Worm (Caenorhabditis elegans) whole organism, L1 larva: ENCODE data around the gene C18G1.9.

Experiments
- F16B12.6 ChIP-seq: fragments of 150-350 bp; optimal IDR thresholded peaks from 2 replicates; lab custom pipeline; 2014; ENCODE audit warnings: missing biosample characterization, missing genetic modification characterization
- aha-1 ChIP-seq: fragments of 150-350 bp; optimal IDR thresholded peaks from 2 replicates; lab custom pipeline; 2014; ENCODE audit warnings: missing biosample characterization, missing genetic modification characterization
- ama-1 ChIP-seq: fragments of 150-350 bp; optimal IDR thresholded peaks from 2 replicates; lab custom pipeline; 2014
- egl-27 ChIP-seq, 2 experiments: fragments of 150-350 bp in 1 of 2; sonication (generic microtip); optimal IDR thresholded peaks; 3 replicates each; lab custom pipeline; 2017 to 2018; ENCODE audit warnings: missing biosample characterization in 2 of 2, missing genetic modification characterization in 2 of 2, missing genetic modification reagents in 2 of 2
- jun-1 ChIP-seq: fragments of 150-350 bp; optimal IDR thresholded peaks from 2 replicates; lab custom pipeline; 2014; ENCODE audit warnings: missing biosample characterization, missing genetic modification reagents, missing genetic modification characterization
- lin-15B ChIP-seq: fragments of 150-350 bp; sonication (generic microtip); optimal IDR thresholded peaks from 3 replicates; lab custom pipeline; 2014; ENCODE audit warnings: missing biosample characterization, missing genetic modification characterization
- nhr-28 ChIP-seq: fragments of 150-350 bp; optimal IDR thresholded peaks from 2 replicates; lab custom pipeline; 2014; ENCODE audit warnings: missing biosample characterization, missing genetic modification characterization
- pqm-1 ChIP-seq: sonication (generic microtip); optimal IDR thresholded peaks from 3 replicates; lab custom pipeline; 2017; ENCODE audit warnings: missing biosample characterization, missing genetic modification characterization
- snpc-4 ChIP-seq: fragments of 150-350 bp; optimal IDR thresholded peaks from 2 replicates; lab custom pipeline; 2014; ENCODE audit warnings: missing biosample characterization, missing genetic modification characterization
- sox-4 ChIP-seq: sonication (generic microtip); optimal IDR thresholded peaks from 2 replicates; lab custom pipeline; 2016; ENCODE audit warnings: missing genetic modification characterization, missing compliant biosample characterization
- tlp-1 ChIP-seq: fragments of 150-350 bp; optimal IDR thresholded peaks from 2 replicates; lab custom pipeline; 2014; ENCODE audit warnings: missing biosample characterization, missing genetic modification characterization
- unc-62 ChIP-seq: fragments of 150-350 bp; optimal IDR thresholded peaks from 2 replicates; lab custom pipeline; 2014; ENCODE audit warnings: missing biosample characterization, missing genetic modification reagents, missing genetic modification characterization
- unc-86 ChIP-seq: sonication (generic microtip); optimal IDR thresholded peaks from 2 replicates; lab custom pipeline; 2016; ENCODE audit warnings: missing genetic modification characterization, missing compliant biosample characterization

DNA sequence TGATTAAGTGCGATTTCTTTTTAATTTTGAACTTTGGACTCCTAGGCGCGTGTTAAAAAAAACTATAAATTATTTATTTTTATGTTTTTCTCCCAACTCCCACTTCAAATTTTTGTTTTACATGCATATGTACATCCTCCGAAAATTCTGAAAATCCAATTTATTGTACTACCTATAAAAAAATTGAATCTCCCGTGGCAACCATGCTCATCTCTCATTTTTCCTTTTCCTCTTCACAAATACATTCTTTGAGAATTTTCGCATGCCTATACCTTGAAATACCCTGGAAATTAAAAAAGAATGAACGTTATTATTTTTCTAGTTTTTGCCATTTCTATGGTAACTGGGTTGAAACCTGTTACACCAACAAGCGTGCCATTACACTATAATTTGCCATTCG is 19.3 kb upstream of the C18G1.9 start, which contains the start of gene R02F11.10:
- no peak for TF ChIP-seq unc-62 (GFP tag; lab: Kevin White, UChicago)
- no peak for TF ChIP-seq sox-4 (tag; lab: Kevin White, UChicago)
- no peak for TF ChIP-seq unc-86 (tag; lab: Kevin White, UChicago)
- TF ChIP-seq snpc-4 (tag; lab: Kevin White, UChicago): no peak
- no peak for TF ChIP-seq lin-15B (tag; lab: Kevin White, UChicago)
- TF ChIP-seq pqm-1 (tag; lab: Kevin White, UChicago): no peak
- TF ChIP-seq ama-1: no peak
- TF ChIP-seq tlp-1: no peak
- no peak for TF ChIP-seq nhr-28 (tag; lab: Kevin White, UChicago)
- TF ChIP-seq egl-27 (tag; optimal IDR thresholded peaks at IDR 0.05; lab: Kevin White, UChicago): no peak
- TF ChIP-seq jun-1 (tag; lab: Kevin White, UChicago): no peak
- TF ChIP-seq aha-1 (tag; lab: Kevin White, UChicago): no peak
- TF ChIP-seq F16B12.6: no peak
